Worm (Caenorhabditis elegans) whole organism, L4 larva: ENCODE measurements around the gene pbo-4.

Source experiments
- cey-2 ChIP-seq: sonication (generic microtip); optimal IDR thresholded peaks from 3 replicates; lab custom pipeline; 2017; ENCODE audit warnings: missing genetic modification characterization, mild to moderate bottlenecking, missing compliant biosample characterization, antibody characterized with exemption, borderline replicate concordance; ENCODE audit not compliant: insufficient read depth
- fos-1 ChIP-seq: fragments of 150-350 bp; optimal IDR thresholded peaks from 2 replicates; lab custom pipeline; 2014; ENCODE audit warnings: missing biosample characterization, missing genetic modification characterization
- mdl-1 ChIP-seq, 2 experiments: fragments of 150-350 bp in 1 of 2; sonication (generic microtip) in 1 of 2; optimal IDR thresholded peaks; 2 replicates each; lab custom pipeline; 2014 to 2017; ENCODE audit warnings: missing biosample characterization in 2 of 2, missing genetic modification characterization in 2 of 2
- nhr-237 ChIP-seq: sonication (generic microtip); optimal IDR thresholded peaks from 2 replicates; lab custom pipeline; 2017; ENCODE audit warnings: missing biosample characterization, missing genetic modification characterization
- nhr-28 ChIP-seq: fragments of 150-350 bp; optimal IDR thresholded peaks from 2 replicates; lab custom pipeline; 2014; ENCODE audit warnings: missing biosample characterization, missing genetic modification characterization
- nhr-77 ChIP-seq: fragments of 150-350 bp; optimal IDR thresholded peaks from 2 replicates; lab custom pipeline; 2014; ENCODE audit warnings: missing biosample characterization, missing genetic modification characterization
- snpc-4 ChIP-seq: fragments of 150-350 bp; optimal IDR thresholded peaks from 2 replicates; lab custom pipeline; 2014; ENCODE audit warnings: missing biosample characterization, missing genetic modification characterization
- unc-62 ChIP-seq, 3 experiments: fragments of 150-350 bp in 1 of 3; sonication (generic microtip); optimal IDR thresholded peaks in 2 of 3; peaks in 1 of 3; 1 replicate in 1 of 3; 2 replicates in 2 of 3; lab custom pipeline; 2014 to 2017; ENCODE audit warnings: missing biosample characterization in 3 of 3, missing genetic modification characterization in 3 of 3, missing genetic modification reagents in 3 of 3, missing genotype in 1 of 3
- ztf-11 ChIP-seq: fragments of 150-350 bp; optimal IDR thresholded peaks from 2 replicates; lab custom pipeline; 2014; ENCODE audit warnings: missing biosample characterization, missing genetic modification characterization

ce11 chrX:10924031-10924430, 29.9 kb upstream of the pbo-4 start:
- TF ChIP-seq snpc-4 (tag; lab: Kevin White, UChicago) (no peak), nhr-77 (no peak), nhr-28 (tag; lab: Kevin White, UChicago) (no peak), unc-62 (GFP tag; optimal IDR thresholded peaks at IDR 0.05 in 1 of 2; lab: Kevin White, UChicago) (peak in 1 of 2 experiments; percentile 95), unc-62 (tag; optimal IDR thresholded peaks at IDR 0.05; lab: Kevin White, UChicago) (no peak), fos-1 (tag; lab: Kevin White, UChicago) (no peak), nhr-237 (tag; lab: Kevin White, UChicago) (no peak), mdl-1 (tag; optimal IDR thresholded peaks at IDR 0.05; lab: Kevin White, UChicago) (no peak), cey-2 (no peak), ztf-11 (tag; lab: Kevin White, UChicago) (no peak)
